Worm (Caenorhabditis elegans) whole organism, late embryonic: ENCODE data around the gene C13C4.6.

Experiments used
- ama-1 ChIP-seq: fragments of 150-350 bp; optimal IDR thresholded peaks from 2 replicates; lab custom pipeline; 2014
- ceh-19 ChIP-seq: fragments of 200-800 bp; sonication (Bioruptor generic); optimal IDR thresholded peaks from 2 replicates; lab custom pipeline; 2018; ENCODE audit warnings: mild to moderate bottlenecking, missing genetic modification characterization, missing compliant biosample characterization
- ceh-31 ChIP-seq: sonication (generic microtip); optimal IDR thresholded peaks from 2 replicates; lab custom pipeline; 2016; ENCODE audit warnings: missing genetic modification characterization, missing compliant biosample characterization
- che-1 ChIP-seq: sonication (generic microtip); optimal IDR thresholded peaks from 2 replicates; lab custom pipeline; 2016; ENCODE audit warnings: mild to moderate bottlenecking, missing genetic modification characterization, missing compliant biosample characterization
- elt-2 ChIP-seq: sonication (generic microtip); optimal IDR thresholded peaks from 2 replicates; lab custom pipeline; 2016; ENCODE audit warnings: missing genetic modification reagents, missing genetic modification characterization, missing compliant biosample characterization
- fkh-10 ChIP-seq: fragments of 150-350 bp; optimal IDR thresholded peaks from 2 replicates; lab custom pipeline; 2014; ENCODE audit warnings: missing biosample characterization, missing genetic modification reagents, missing genetic modification characterization
- madf-2 ChIP-seq: sonication (generic microtip); optimal IDR thresholded peaks from 2 replicates; lab custom pipeline; 2017; ENCODE audit warnings: missing genetic modification characterization, missing compliant biosample characterization
- pag-3 ChIP-seq: sonication (generic microtip); optimal IDR thresholded peaks from 2 replicates; lab custom pipeline; 2016; ENCODE audit warnings: missing compliant biosample characterization, missing genetic modification characterization, borderline replicate concordance
- pax-1 ChIP-seq: fragments of 150-350 bp; optimal IDR thresholded peaks from 2 replicates; lab custom pipeline; 2014; ENCODE audit warnings: missing biosample characterization, missing genetic modification characterization
- pha-4 ChIP-seq: fragments of 150-350 bp; optimal IDR thresholded peaks from 2 replicates; lab custom pipeline; 2018; ENCODE audit warnings: missing biosample characterization, missing genetic modification reagents, missing genetic modification characterization
- tbx-2 ChIP-seq: sonication (generic microtip); optimal IDR thresholded peaks from 2 replicates; lab custom pipeline; 2016; ENCODE audit warnings: missing genetic modification characterization, missing compliant biosample characterization
- unc-55 ChIP-seq: sonication (generic microtip); optimal IDR thresholded peaks from 2 replicates; lab custom pipeline; 2017; ENCODE audit warnings: missing biosample characterization, missing genetic modification reagents, missing genetic modification characterization

DNA sequence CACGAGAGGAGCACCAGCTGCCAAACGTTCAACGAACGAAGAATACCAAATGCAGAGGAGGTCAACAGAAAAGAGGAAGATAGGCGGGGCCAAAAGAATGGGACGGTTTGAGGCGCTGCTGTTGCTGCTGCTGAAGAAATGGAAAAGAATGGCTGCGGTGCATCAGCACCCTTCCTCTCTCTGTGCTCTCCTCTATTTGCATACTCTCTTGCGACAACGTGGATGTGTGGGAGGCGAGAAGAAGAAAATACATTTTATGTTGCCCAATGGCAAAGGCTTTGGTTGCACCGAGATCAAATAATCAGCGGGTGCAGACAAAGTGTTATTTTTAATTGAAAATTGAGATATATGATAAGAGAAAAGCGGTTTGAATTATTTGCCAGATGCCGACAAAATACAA lies 37.0 kb downstream of the C13C4.6 start:
- TF ChIP-seq ama-1 (lab: Kevin White, UChicago) (no peak), fkh-10 (GFP tag; lab: Kevin White, UChicago) (no peak), pag-3 (tag; lab: Kevin White, UChicago) (no peak), tbx-2 (tag; lab: Kevin White, UChicago) (no peak), madf-2 (tag; lab: Kevin White, UChicago) (no peak), pax-1 (no peak), che-1 (tag; lab: Kevin White, UChicago) (no peak), unc-55 (GFP tag; lab: Kevin White, UChicago) (no peak), pha-4 (tag; lab: Kevin White, UChicago) (no peak), ceh-31 (no peak), ceh-19 (no peak), elt-2 (tag; lab: Kevin White, UChicago) (no peak)
